Worm (Caenorhabditis elegans): Measurements from ENCODE around the gene nhr-225.
A peak's percentile ranks its signal among the peaks of the same experiment; 100 is the strongest.

Gene nhr-225

DNA sequence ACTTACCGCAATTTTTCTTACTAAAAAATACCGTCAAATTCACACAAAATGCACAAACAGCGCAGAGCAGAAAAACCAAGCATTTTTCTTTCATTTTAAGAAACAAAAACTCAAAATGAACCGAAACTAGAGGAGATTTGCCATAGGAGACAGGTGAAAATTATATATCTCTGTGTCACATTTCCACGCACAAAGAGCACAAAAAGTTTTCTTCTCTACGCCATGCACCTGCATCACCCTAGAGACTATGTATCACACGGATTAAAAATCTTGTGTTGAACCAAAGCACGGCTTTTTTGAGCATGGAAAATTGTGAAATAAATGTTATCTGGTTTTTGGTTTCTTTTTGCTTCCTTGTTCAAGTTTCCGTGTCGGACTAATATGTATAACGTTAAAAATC is 13.5 kb upstream of the nhr-225 start, which contains the start of gene irld-15 (continued):
- TF ChIP-seq cey-2 (tag; optimal IDR thresholded peaks at IDR 0.05; ENCODE audit: borderline replicate concordance, insufficient read depth) (no peak), madf-5 (GFP tag; IDR thresholded peaks at IDR 0.05) (no peak)

DNA sequence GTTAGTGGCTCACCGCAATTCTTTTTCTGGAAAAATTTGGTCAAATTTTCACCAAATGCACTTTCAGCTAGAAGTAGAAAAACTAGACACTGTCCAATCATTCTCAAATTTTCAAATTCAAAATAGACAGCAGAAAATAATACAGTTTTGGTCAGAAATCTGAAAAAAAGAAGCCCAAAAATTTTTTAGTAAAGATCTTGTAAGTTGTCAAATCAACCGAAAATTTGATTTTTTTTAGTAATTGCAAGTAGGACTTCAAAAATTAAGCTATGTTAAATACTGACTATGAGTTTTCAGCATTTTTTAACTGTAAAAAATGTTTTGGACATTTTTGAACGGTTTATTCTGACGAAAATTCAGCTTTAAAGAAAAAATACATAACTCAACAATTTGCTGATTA is 10.6 kb upstream of the nhr-225 start, which contains the start of gene Y19D10B.8:
Gene Y19D10B.8, minus strand, starts transcription at position 101 of the 400 bp plus-strand sequence.
- TF ChIP-seq lin-29 (GFP tag; IDR thresholded peaks at IDR 0.05) = no peak
- no peak for TF ChIP-seq mxl-3 (GFP tag; optimal IDR thresholded peaks at IDR 0.05)
- TF ChIP-seq saeg-2 (GFP tag; IDR thresholded peaks at IDR 0.05) = no peak
- no peak for TF ChIP-seq T26A8.4 (GFP tag; IDR thresholded peaks at IDR 0.05)
- no peak for TF ChIP-seq F49E8.2 (tag; optimal IDR thresholded peaks at IDR 0.05; ENCODE audit: borderline replicate concordance)
- TF ChIP-seq zfp-3 (GFP tag; conservative IDR thresholded peaks at IDR 0.05) = no peak
- TF ChIP-seq snpc-4 (tag; optimal IDR thresholded peaks at IDR 0.05) = no peak
- no peak for TF ChIP-seq mdl-1 (tag; optimal IDR thresholded peaks at IDR 0.05)
- TF ChIP-seq set-16 (GFP tag; IDR thresholded peaks at IDR 0.05) = no peak
- TF ChIP-seq Y48G9A.11 (GFP tag; IDR thresholded peaks at IDR 0.05) = no peak
- no peak for TF ChIP-seq unc-62 (GFP tag; optimal IDR thresholded peaks at IDR 0.05 in 1 of 2)
- TF ChIP-seq unc-62 (tag; optimal IDR thresholded peaks at IDR 0.05) = no peak
- TF ChIP-seq fos-1 (tag; optimal IDR thresholded peaks at IDR 0.05) = no peak

DNA sequence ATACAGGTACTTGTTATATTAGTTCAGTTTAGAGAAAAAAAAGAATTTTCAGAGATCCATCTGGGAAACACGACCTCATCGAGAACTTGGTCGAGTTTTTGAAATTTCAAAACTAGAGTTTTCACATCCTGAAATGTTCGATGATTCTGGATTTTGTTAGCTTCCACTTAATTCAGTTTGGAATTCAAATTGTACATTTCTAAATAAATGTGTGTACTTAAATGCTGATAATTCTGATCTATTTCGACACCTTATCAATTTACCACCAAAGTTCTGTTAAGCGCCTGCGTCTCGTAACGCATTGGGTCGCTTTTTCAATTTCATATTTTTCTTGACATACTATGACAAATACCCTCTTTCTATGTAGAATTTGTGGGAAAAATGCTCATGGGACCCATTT is 4.3 kb upstream of the nhr-225 start, which contains the start of gene nhr-226:
Gene nhr-226, plus strand, starts transcription at position 301 of the 400 bp plus-strand sequence.
- TF ChIP-seq pqm-1 (tag; optimal IDR thresholded peaks at IDR 0.05) (peak; percentile 13), lin-38 (GFP tag; IDR thresholded peaks at IDR 0.05) (no peak)

DNA sequence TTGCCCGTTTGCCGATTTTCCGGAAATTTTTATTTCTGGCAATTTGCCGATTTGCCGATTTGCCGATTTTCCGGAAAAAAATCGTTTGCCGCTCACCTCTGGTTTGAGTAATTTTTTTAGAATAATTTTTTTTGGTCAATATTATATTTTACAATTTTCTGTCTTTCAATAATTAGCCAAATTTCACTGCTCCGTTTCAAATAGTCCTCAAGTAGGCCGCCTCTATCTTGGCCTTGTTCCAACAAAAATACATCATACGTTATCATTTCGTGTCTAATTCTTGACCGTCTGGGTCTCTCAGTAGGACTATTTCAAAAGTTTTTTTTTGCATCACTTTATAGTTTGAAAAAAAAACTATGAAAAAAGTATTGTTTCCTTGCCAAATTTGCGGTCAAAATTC is 2.0 kb upstream of the nhr-225 start, which contains the start of gene nhr-115:
Gene nhr-115, plus strand, starts transcription at position 301 of the 400 bp plus-strand sequence.
- TF ChIP-seq ceh-20 (GFP tag; IDR thresholded peaks at IDR 0.05) (no peak), Y5F2A.4 (GFP tag; optimal IDR thresholded peaks at IDR 0.05) (no peak), fos-1 (tag; optimal IDR thresholded peaks at IDR 0.05) (no peak), set-16 (GFP tag; IDR thresholded peaks at IDR 0.05) (no peak), nhr-6 (tag; optimal IDR thresholded peaks at IDR 0.05) (no peak), ceh-82 (tag; optimal IDR thresholded peaks at IDR 0.05) (no peak), nhr-77 (tag; optimal IDR thresholded peaks at IDR 0.05) (no peak), nhr-28 (tag; optimal IDR thresholded peaks at IDR 0.05) (peak; percentile 41), egl-27 (tag; optimal IDR thresholded peaks at IDR 0.05) (no peak), dmd-6 (GFP tag; IDR thresholded peaks at IDR 0.05) (peak; percentile 26; the same call in 1 of the 2 replicates), ztf-11 (tag; optimal IDR thresholded peaks at IDR 0.05) (no peak), lsy-2 (tag; optimal IDR thresholded peaks at IDR 0.05) (no peak), saeg-2 (GFP tag; IDR thresholded peaks at IDR 0.05) (no peak), lin-29 (GFP tag; IDR thresholded peaks at IDR 0.05) (no peak), ceh-28 (tag; optimal IDR thresholded peaks at IDR 0.05) (no peak), pqm-1 (tag; optimal IDR thresholded peaks at IDR 0.05) (peak; percentile 14), nhr-42 (GFP tag; IDR thresholded peaks at IDR 0.05) (no peak), madf-9 (GFP tag; conservative IDR thresholded peaks at IDR 0.05) (no peak), tag-97 (GFP tag; IDR thresholded peaks at IDR 0.05) (no peak), F44E2.7 (GFP tag; IDR thresholded peaks at IDR 0.05) (no peak), nhr-48 (tag; optimal IDR thresholded peaks at IDR 0.05) (no peak), ama-1 (optimal IDR thresholded peaks at IDR 0.05) (no peak), zip-11 (GFP tag; IDR thresholded peaks at IDR 0.05) (no peak), pha-4 (GFP tag; IDR thresholded peaks at IDR 0.05) (no peak), pha-4 (tag; optimal IDR thresholded peaks at IDR 0.05) (no peak), lim-7 (GFP tag; IDR thresholded peaks at IDR 0.05) (no peak)

Measured in whole organism, L4 larva.